Worm (Caenorhabditis elegans) whole organism, mixed stage, embryonic: ENCODE results near the gene str-108.

ENCODE experiments used
- M03D4.4 ChIP-seq: sonication (generic microtip); optimal IDR thresholded peaks from 2 replicates; lab custom pipeline; 2017; ENCODE audit warnings: mild to moderate bottlenecking, missing genetic modification characterization, missing compliant biosample characterization
- lin-13 ChIP-seq: fragments of 150-350 bp; optimal IDR thresholded peaks from 2 replicates; lab custom pipeline; 2014; ENCODE audit warnings: missing biosample characterization, missing genetic modification characterization
- lin-32 ChIP-seq: fragments of 200-800 bp; sonication (Bioruptor generic); optimal IDR thresholded peaks from 2 replicates; lab custom pipeline; 2018; ENCODE audit warnings: mild to moderate bottlenecking, missing genetic modification characterization, missing compliant biosample characterization
- nhr-12 ChIP-seq: fragments of 150-350 bp; optimal IDR thresholded peaks from 2 replicates; lab custom pipeline; 2014; ENCODE audit warnings: missing biosample characterization, missing genetic modification characterization
- pha-4 ChIP-seq: fragments of 150-350 bp; optimal IDR thresholded peaks from 2 replicates; lab custom pipeline; 2018; ENCODE audit warnings: missing biosample characterization, missing genetic modification reagents, missing genetic modification characterization
- snpc-4 ChIP-seq: fragments of 150-350 bp; optimal IDR thresholded peaks from 2 replicates; lab custom pipeline; 2014; ENCODE audit warnings: missing biosample characterization, missing genetic modification characterization
- sptf-1 ChIP-seq: sonication (generic microtip); optimal IDR thresholded peaks from 2 replicates; lab custom pipeline; 2017; ENCODE audit warnings: mild to moderate bottlenecking, missing genetic modification characterization, moderate library complexity, missing compliant biosample characterization
- unc-120 ChIP-seq: sonication (generic microtip); optimal IDR thresholded peaks from 2 replicates; lab custom pipeline; 2017; ENCODE audit warnings: missing genetic modification characterization, missing compliant biosample characterization; ENCODE audit not compliant: poor library complexity, severe bottlenecking
- unc-39 ChIP-seq: fragments of 150-350 bp; optimal IDR thresholded peaks from 2 replicates; lab custom pipeline; 2014; ENCODE audit warnings: missing biosample characterization, missing genetic modification characterization
- unc-62 ChIP-seq: fragments of 150-350 bp; optimal IDR thresholded peaks from 2 replicates; lab custom pipeline; 2014; ENCODE audit warnings: missing biosample characterization, missing genetic modification reagents, missing genetic modification characterization
- ztf-11 ChIP-seq: fragments of 150-350 bp; optimal IDR thresholded peaks from 2 replicates; lab custom pipeline; 2014; ENCODE audit warnings: missing biosample characterization, missing genetic modification characterization

ce11 chrV:16175227-16175626 lies 9.2 kb downstream of the str-108 start:
- TF ChIP-seq unc-62 (GFP tag; lab: Kevin White, UChicago): no peak
- TF ChIP-seq lin-13 (tag; lab: Kevin White, UChicago): no peak
- TF ChIP-seq snpc-4 (tag; lab: Kevin White, UChicago): no peak
- TF ChIP-seq ztf-11 (tag; lab: Kevin White, UChicago): no peak
- no peak for TF ChIP-seq sptf-1 (tag; lab: Kevin White, UChicago)
- no peak for TF ChIP-seq nhr-12 (tag; lab: Kevin White, UChicago)
- no peak for TF ChIP-seq lin-32 (GFP tag; lab: Kevin White, UChicago)
- TF ChIP-seq unc-120 (tag; lab: Kevin White, UChicago): no peak
- no peak for TF ChIP-seq unc-39
- no peak for TF ChIP-seq M03D4.4
- no peak for TF ChIP-seq pha-4 (tag; lab: Kevin White, UChicago)
